Worm (Caenorhabditis elegans): Measurements from ENCODE around the gene T21C12.4.

The T21C12.4 gene

DNA sequence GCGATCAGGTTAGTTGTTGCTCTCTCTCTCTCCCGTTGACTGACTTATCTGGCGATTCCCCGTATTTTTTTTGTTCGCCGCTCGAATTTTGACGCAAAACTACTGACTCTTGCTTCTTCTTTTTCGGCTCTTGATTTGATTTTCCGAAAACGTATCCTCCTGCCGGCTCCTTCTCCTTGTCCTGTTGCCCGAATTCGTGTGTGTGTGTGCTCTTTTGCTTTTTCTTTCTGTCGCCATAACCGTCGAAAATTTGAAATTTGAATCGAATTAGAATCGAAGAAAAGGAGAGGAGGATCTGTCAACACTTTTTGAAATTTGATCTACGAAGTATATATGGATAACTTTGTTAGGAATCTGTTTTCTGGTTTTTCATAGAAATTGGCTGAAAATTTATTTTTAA lies 45.2 kb downstream of the T21C12.4 start:
- peak; percentile 75 for TF ChIP-seq unc-42 (tag; optimal IDR thresholded peaks at IDR 0.05)
- TF ChIP-seq sox-2 (GFP tag; IDR thresholded peaks at IDR 0.05) = no peak
- no peak for TF ChIP-seq gmeb-2 (tag; optimal IDR thresholded peaks at IDR 0.05)
- no peak for TF ChIP-seq ceh-14 (tag; optimal IDR thresholded peaks at IDR 0.05)
- TF ChIP-seq F13H6.1 (tag; optimal IDR thresholded peaks at IDR 0.05) = no peak
- no peak for TF ChIP-seq hlh-13 (GFP tag; optimal IDR thresholded peaks at IDR 0.05)

ce11 chrIII:10506699-10507248 lies 51.0 kb downstream of the T21C12.4 start, which contains the start of the genes sip-1 and sly-1:
Gene sip-1 (minus strand): TSS chrIII:10506801.
Gene sly-1 (plus strand): TSS chrIII:10507058.
- TF ChIP-seq unc-55 (GFP tag; optimal IDR thresholded peaks at IDR 0.05) (peak; percentile 53), ztf-16 (tag; optimal IDR thresholded peaks at IDR 0.05) (no peak), nfya-1 (tag; optimal IDR thresholded peaks at IDR 0.05) (peak; percentile 65), pax-1 (tag; optimal IDR thresholded peaks at IDR 0.05) (peak; percentile 11)

ce11 chrIII:10505943-10506698 lies 51.7 kb downstream of the T21C12.4 start:
- TF ChIP-seq gmeb-2 (tag; optimal IDR thresholded peaks at IDR 0.05) (no peak), madf-2 (tag; optimal IDR thresholded peaks at IDR 0.05) (no peak)

- TF ChIP-seq unc-42 (tag; optimal IDR thresholded peaks at IDR 0.05) (peak; percentile 35), ceh-34 (tag; optimal IDR thresholded peaks at IDR 0.05) (no peak), nfya-1 (tag; optimal IDR thresholded peaks at IDR 0.05) (peak; percentile 56), ceh-31 (tag; optimal IDR thresholded peaks at IDR 0.05) (peak; percentile 28), F13H6.1 (tag; optimal IDR thresholded peaks at IDR 0.05) (no peak), pax-1 (tag; optimal IDR thresholded peaks at IDR 0.05) (peak; percentile 41)
Observed at ce11 chrIII:10505182-10505581, 52.6 kb downstream of the T21C12.4 start, which contains the start of the genes taf-11.3 and urm-1. Gene taf-11.3 (minus strand): TSS chrIII:10505250. Gene urm-1 (plus strand): TSS chrIII:10505480.

- TF ChIP-seq ceh-14 (tag; optimal IDR thresholded peaks at IDR 0.05) (no peak), ceh-19 (GFP tag; optimal IDR thresholded peaks at IDR 0.05) (no peak), ceh-45 (GFP tag; IDR thresholded peaks at IDR 0.05) (no peak), ceh-18 (tag; optimal IDR thresholded peaks at IDR 0.05) (no peak), F13H6.1 (tag; optimal IDR thresholded peaks at IDR 0.05) (no peak), tbx-7 (tag; optimal IDR thresholded peaks at IDR 0.05) (no peak), nhr-232 (tag; optimal IDR thresholded peaks at IDR 0.05) (no peak)
Observed at ce11 chrIII:10503753-10504152, 54.1 kb downstream of the T21C12.4 start, which contains the start of gene rab-33. Gene rab-33 (minus strand): TSS chrIII:10503853.

Measured in whole organism, late embryonic.